Fruit fly (Drosophila melanogaster): ENCODE results near the gene GluRIID.

DNA sequence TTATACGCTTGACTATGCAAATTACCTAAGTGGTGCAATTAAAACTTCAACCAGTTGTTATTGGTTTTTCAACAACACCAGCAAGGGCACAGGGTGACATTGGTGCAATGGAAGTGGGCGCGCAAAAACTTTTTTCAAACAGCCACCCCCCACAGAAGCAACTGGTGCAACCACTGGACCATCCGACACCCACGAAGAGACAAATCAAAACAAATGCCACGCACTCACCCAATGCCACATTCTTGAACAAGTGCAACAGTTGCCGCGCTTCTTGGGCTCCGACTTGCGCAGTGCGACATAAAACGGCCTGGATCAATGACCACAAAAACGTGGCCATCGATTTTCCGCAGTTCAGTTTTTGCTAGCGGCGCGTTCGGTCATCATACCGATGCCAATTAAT lies 16.5 kb downstream of the GluRIID start:
- TF ChIP-seq pan (optimal IDR thresholded peaks at IDR 0.05) (no peak), psq (optimal IDR thresholded peaks at IDR 0.05) (no peak), CG8478 (optimal IDR thresholded peaks at IDR 0.05) (no peak)
